Fruit fly (Drosophila melanogaster) S2 (cell line): ENCODE measurements around the gene mino.

Experiments used
- CG8478 ChIP-seq: fragments of >200 bp; optimal IDR thresholded peaks from 2 replicates; lab custom pipeline; 2018
- CTCF ChIP-seq, 2 experiments: fragments of >200 bp; optimal IDR thresholded peaks; 2 replicates each; lab custom pipeline; 2018

DNA sequence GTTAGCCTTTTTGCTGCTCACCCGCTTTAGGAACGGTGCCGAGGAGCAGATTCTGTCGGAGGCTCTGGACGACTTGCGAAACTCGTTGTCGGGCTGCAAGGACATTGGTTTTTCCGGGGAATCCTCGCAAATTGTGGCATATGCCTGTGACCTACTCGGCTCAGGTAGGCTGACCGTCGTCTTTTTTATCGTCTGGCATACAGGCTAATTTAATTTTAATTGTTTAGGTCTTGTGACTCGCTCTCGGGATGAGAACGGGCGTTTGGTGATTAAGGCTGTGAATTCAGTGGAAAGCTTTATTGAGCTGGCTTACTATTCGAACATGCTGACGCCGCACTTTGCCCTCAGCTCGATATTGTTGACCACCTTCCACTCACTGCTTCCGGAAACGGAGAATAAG is 6.5 kb downstream of the mino start:
- TF ChIP-seq CG8478 (lab: Kevin White, UChicago) (no peak), CTCF (optimal IDR thresholded peaks at IDR 0.05; lab: Kevin White, UChicago) (no peak)
